Fruit fly (Drosophila melanogaster) S2 (cell line): ENCODE results near the gene CG14322.

ENCODE experiments used
- CG8478 ChIP-seq: fragments of >200 bp; optimal IDR thresholded peaks from 2 replicates; lab custom pipeline; 2018
- CTCF ChIP-seq, 2 experiments: fragments of >200 bp; optimal IDR thresholded peaks; 2 replicates each; lab custom pipeline; 2018

dm6 chr3R:17604198-17604879 is 43.1 kb upstream of the CG14322 start:
- TF ChIP-seq CTCF (optimal IDR thresholded peaks at IDR 0.05; lab: Kevin White, UChicago) = no peak
- TF ChIP-seq CG8478 (lab: Kevin White, UChicago) = no peak
